Fruit fly (Drosophila melanogaster) whole organism, adult: Measurements from ENCODE around the gene Rtnl1.

Source experiments
- CG11617 ChIP-seq: fragments of 200-800 bp; sonication (Bioruptor generic); optimal IDR thresholded peaks from 2 replicates; lab custom pipeline; 2017; ENCODE audit warnings: mild to moderate bottlenecking, missing biosample characterization, missing genetic modification reagents, missing genetic modification characterization
- CG12768 ChIP-seq: fragments of 200-800 bp; sonication (Bioruptor generic); optimal IDR thresholded peaks from 2 replicates; lab custom pipeline; 2017; ENCODE audit warnings: missing biosample characterization, missing genetic modification characterization, mild to moderate bottlenecking, moderate library complexity, missing genetic modification reagents
- CG14711 ChIP-seq: fragments of 200-800 bp; sonication (Bioruptor generic); optimal IDR thresholded peaks from 2 replicates; lab custom pipeline; 2018; ENCODE audit warnings: missing biosample characterization, mild to moderate bottlenecking, missing genetic modification characterization, moderate library complexity
- CG1620 ChIP-seq: fragments of 200-800 bp; sonication (Bioruptor generic); optimal IDR thresholded peaks from 2 replicates; lab custom pipeline; 2016; ENCODE audit warnings: missing biosample characterization, missing genetic modification characterization
- CG33017 ChIP-seq: fragments of 200-800 bp; sonication (Bioruptor generic); optimal IDR thresholded peaks from 2 replicates; lab custom pipeline; 2018; ENCODE audit warnings: missing biosample characterization, mild to moderate bottlenecking, missing genetic modification characterization, moderate library complexity
- CG5204 ChIP-seq: fragments of 200-800 bp; sonication (Bioruptor generic); optimal IDR thresholded peaks from 2 replicates; lab custom pipeline; 2016; ENCODE audit warnings: missing biosample characterization, missing genetic modification characterization
- CG7045 ChIP-seq: fragments of 200-800 bp; sonication (Bioruptor generic); optimal IDR thresholded peaks from 2 replicates; lab custom pipeline; 2017; ENCODE audit warnings: missing biosample characterization, mild to moderate bottlenecking, missing genetic modification characterization
- CG7101 ChIP-seq: fragments of 200-800 bp; sonication (Bioruptor generic); optimal IDR thresholded peaks from 2 replicates; lab custom pipeline; 2018; ENCODE audit warnings: missing biosample characterization, mild to moderate bottlenecking, missing genetic modification characterization, moderate library complexity
- Clk ChIP-seq: fragments of 200-800 bp; sonication (Bioruptor generic); optimal IDR thresholded peaks from 2 replicates; lab custom pipeline; 2017; ENCODE audit warnings: missing biosample characterization, missing genetic modification characterization
- Crg-1 ChIP-seq: fragments of 200-800 bp; sonication (Bioruptor generic); optimal IDR thresholded peaks from 2 replicates; lab custom pipeline; 2016; ENCODE audit warnings: missing biosample characterization, missing genetic modification characterization
- Hr96 ChIP-seq: fragments of 200-800 bp; sonication (Bioruptor generic); optimal IDR thresholded peaks from 2 replicates; lab custom pipeline; 2016; ENCODE audit warnings: missing biosample characterization, missing genetic modification characterization
- Mnt ChIP-seq: fragments of 200-800 bp; sonication (Bioruptor generic); optimal IDR thresholded peaks from 2 replicates; lab custom pipeline; 2016; ENCODE audit warnings: missing biosample characterization, mild to moderate bottlenecking, missing genetic modification characterization
- bab1 ChIP-seq: fragments of 200-800 bp; sonication (Bioruptor generic); optimal IDR thresholded peaks from 3 replicates; lab custom pipeline; 2019; ENCODE audit warnings: missing biosample characterization, mild to moderate bottlenecking, missing genetic modification characterization, moderate library complexity
- cic ChIP-seq: fragments of 200-800 bp; sonication (Bioruptor generic); optimal IDR thresholded peaks from 2 replicates; lab custom pipeline; 2017; ENCODE audit warnings: missing biosample characterization, mild to moderate bottlenecking, missing genetic modification characterization, moderate library complexity
- cnc ChIP-seq, 2 experiments: fragments of >200 bp; optimal IDR thresholded peaks; 2 replicates each; lab custom pipeline; 2017
- kay ChIP-seq: fragments of 200-800 bp; sonication (Bioruptor generic); peaks from one replicate; lab custom pipeline; 2016; ENCODE audit warnings: missing biosample characterization, missing genetic modification characterization, borderline replicate concordance
- ovo ChIP-seq: fragments of 200-800 bp; sonication (Bioruptor generic); optimal IDR thresholded peaks from 2 replicates; lab custom pipeline; 2016; ENCODE audit warnings: missing biosample characterization, missing genetic modification characterization
- pad ChIP-seq: fragments of 200-800 bp; sonication (Bioruptor generic); optimal IDR thresholded peaks from 3 replicates; lab custom pipeline; 2017; ENCODE audit warnings: missing biosample characterization, missing genetic modification characterization, mild to moderate bottlenecking, moderate library complexity, missing genetic modification reagents
- tj ChIP-seq: fragments of 200-800 bp; sonication (Bioruptor generic); optimal IDR thresholded peaks from 3 replicates; lab custom pipeline; 2017; ENCODE audit warnings: missing biosample characterization, mild to moderate bottlenecking, missing genetic modification characterization, moderate library complexity
- toe ChIP-seq: fragments of 200-800 bp; sonication (Bioruptor generic); optimal IDR thresholded peaks from 2 replicates; lab custom pipeline; 2016; ENCODE audit warnings: missing biosample characterization, missing genetic modification characterization

Gene Rtnl1

DNA sequence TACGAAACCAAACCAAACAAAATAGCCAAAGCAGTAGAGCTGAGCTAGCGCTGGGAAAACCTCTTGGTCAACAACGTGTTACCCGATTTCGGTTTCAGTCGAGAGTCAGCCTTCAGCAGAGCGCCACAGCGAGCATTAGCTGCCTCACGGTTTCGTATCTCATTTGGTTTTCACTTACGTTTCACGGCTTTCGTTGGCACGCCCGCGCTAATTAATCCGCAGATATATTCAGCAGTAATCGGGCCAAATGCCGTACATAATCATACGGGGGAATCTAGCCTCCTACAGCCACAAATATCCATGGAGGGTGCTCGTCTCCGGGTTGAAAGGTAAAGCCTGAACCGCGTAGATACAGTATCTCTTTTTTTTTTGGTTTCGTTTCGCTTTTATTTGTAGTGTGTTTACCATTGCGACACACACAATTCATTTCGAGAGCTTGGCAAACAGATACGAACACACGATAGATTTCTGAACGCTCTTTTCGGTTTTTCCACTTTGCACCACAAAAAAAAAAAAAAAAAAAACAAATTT is 34.9 kb upstream of the Rtnl1 start, which contains the start of gene CG31650:
Gene CG31650, minus strand, starts transcription at position 352 of the 531 bp plus-strand sequence.
- TF ChIP-seq CG11617 (GFP tag; lab: Kevin White, UChicago) = no peak
- TF ChIP-seq CG7045 (GFP tag; lab: Kevin White, UChicago) = no peak
- no peak for TF ChIP-seq cnc (optimal IDR thresholded peaks at IDR 0.05; lab: Kevin White, UChicago)
- no peak for TF ChIP-seq bab1 (GFP tag; lab: Kevin White, UChicago)
- no peak for TF ChIP-seq CG12768 (GFP tag; lab: Kevin White, UChicago)
- no peak for TF ChIP-seq CG14711 (tag; lab: Kevin White, UChicago)
- TF ChIP-seq ovo (GFP tag; lab: Kevin White, UChicago) = no peak
- no peak for TF ChIP-seq CG33017
- no peak for TF ChIP-seq CG1620 (GFP tag; lab: Kevin White, UChicago)
- TF ChIP-seq tj (GFP tag; lab: Kevin White, UChicago) = no peak
- TF ChIP-seq Clk = no peak

DNA sequence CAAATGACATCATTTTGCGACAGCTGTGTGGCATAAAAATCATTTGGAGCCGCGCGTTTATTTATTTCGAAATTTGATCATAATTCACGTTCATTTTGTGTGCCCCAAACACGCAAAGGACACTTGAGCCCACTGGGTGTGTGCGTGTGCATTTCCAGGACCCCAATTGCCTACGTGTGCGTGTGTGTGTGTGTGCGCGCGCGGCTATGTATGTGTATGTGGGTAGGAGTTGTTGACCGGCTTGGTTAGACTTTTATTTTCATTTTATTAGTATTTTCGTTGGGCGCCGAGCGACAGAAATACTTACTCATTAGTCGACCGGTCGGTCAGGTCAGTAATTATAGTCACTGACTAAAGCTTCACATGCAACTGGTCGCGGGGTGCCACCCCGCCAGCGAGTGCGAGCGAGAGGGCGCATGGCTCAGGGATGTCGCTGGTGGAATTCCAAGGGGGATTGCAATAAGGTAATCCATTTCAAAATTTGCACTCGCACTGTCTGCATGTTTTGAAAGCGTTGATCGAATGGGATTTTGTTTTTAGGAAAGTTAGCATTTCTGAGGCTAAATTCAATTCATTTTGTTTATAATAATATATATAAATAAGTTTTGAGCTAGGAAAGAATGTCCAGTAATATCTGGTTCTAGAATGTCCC is 34.1 kb upstream of the Rtnl1 start:
- TF ChIP-seq CG7101 (peak; percentile 6), bab1 (GFP tag; lab: Kevin White, UChicago) (no peak), pad (GFP tag; lab: Kevin White, UChicago) (no peak), CG1620 (GFP tag; lab: Kevin White, UChicago) (no peak), Clk (no peak), cic (GFP tag; lab: Kevin White, UChicago) (no peak), CG33017 (no peak), kay (no peak), CG7045 (GFP tag; lab: Kevin White, UChicago) (peak; percentile 59), Crg-1 (no peak), cnc (optimal IDR thresholded peaks at IDR 0.05; lab: Kevin White, UChicago) (no peak), CG14711 (tag; lab: Kevin White, UChicago) (peak; percentile 22), CG11617 (GFP tag; lab: Kevin White, UChicago) (no peak), CG12768 (GFP tag; lab: Kevin White, UChicago) (peak; percentile 40), ovo (GFP tag; lab: Kevin White, UChicago) (no peak), Mnt (peak; percentile 12), CG5204 (peak; percentile 30), toe (GFP tag; lab: Kevin White, UChicago) (no peak), Hr96 (GFP tag; lab: Kevin White, UChicago) (no peak), tj (GFP tag; lab: Kevin White, UChicago) (no peak)

DNA sequence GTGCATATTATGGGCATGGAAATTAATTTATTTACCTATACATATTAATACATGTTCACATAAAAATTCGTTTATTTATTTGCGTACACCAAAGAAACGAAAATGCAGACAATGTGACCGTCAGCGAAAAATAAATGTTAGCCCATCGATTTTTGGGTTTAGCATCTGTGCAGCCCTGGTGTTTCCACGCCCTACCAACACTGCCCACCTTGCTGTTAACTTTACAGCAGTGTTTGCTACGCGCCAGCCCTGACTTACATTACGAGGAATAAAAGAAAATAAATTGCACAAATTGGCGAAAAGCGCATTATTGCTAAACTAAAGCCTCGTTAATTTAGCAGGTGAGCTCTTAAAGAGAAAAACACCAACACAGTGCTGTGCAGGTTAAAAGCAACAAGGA is 33.5 kb upstream of the Rtnl1 start, which contains the start of the genes CG33995, CG44000 and CG44001:
Gene CG33995, plus strand, starts transcription at position 228 of the 400 bp plus-strand sequence.
Gene CG44000, plus strand, starts transcription at position 228 of the 400 bp plus-strand sequence.
Gene CG44001, plus strand, starts transcription at position 228 of the 400 bp plus-strand sequence.
- TF ChIP-seq toe (GFP tag; lab: Kevin White, UChicago) (peak; percentile 62), cic (GFP tag; lab: Kevin White, UChicago) (peak; percentile 20), kay (no peak), pad (GFP tag; lab: Kevin White, UChicago) (peak; percentile 57), CG7101 (peak; percentile 70), CG12768 (GFP tag; lab: Kevin White, UChicago) (no peak), CG14711 (tag; lab: Kevin White, UChicago) (peak; percentile 48), Mnt (peak; percentile 75), cnc (optimal IDR thresholded peaks at IDR 0.05; lab: Kevin White, UChicago) (no peak), Clk (peak; percentile 53), CG11617 (GFP tag; lab: Kevin White, UChicago) (peak; percentile 22), bab1 (GFP tag; lab: Kevin White, UChicago) (peak; percentile 69), tj (GFP tag; lab: Kevin White, UChicago) (peak; percentile 94), ovo (GFP tag; lab: Kevin White, UChicago) (no peak), Crg-1 (peak; percentile 63), CG7045 (GFP tag; lab: Kevin White, UChicago) (no peak), CG1620 (GFP tag; lab: Kevin White, UChicago) (peak; percentile 81), Hr96 (GFP tag; lab: Kevin White, UChicago) (peak; percentile 69), CG5204 (no peak), CG33017 (no peak)

DNA sequence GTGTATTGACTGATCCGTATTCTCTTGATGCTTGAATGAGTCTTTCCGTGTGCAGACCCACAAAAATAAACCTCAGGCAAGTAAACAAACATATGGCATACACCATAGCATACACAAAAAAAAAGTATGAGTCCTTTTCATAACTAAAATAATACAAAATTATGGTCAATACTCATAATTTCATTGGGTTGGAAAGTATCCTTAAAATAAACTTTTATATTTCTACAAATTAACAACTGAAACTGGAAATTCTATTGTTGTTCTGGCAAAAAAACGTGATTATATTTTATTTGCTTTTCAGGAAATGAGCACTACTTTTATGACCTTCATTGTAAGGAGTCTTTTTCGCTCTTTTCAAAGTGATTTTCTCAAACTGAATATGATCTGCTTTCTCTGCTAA is 32.6 kb upstream of the Rtnl1 start:
- TF ChIP-seq ovo (GFP tag; lab: Kevin White, UChicago) (no peak), CG12768 (GFP tag; lab: Kevin White, UChicago) (no peak)

DNA sequence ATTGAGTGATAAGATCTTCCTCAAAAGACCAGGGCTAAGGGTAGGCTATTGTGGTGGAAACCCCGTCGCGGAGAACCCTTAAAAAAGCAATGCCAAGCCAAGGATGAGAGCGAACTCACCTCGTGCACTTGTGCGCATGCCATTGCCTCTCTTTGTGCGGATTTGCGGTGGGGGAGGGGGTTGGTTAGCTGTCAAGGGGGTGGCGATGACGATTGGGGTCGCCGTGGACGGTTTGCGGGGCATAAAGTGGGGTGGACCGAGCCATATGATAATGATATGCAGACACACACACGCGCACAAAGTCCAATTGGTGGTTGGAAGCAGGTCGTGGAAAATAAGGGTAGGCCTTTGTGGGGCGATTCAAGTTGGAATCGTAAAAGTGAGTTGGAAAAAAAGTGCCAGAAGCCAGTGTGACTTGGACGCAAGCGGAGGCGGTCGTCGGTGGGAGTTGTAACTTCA is 27.9 kb upstream of the Rtnl1 start, which contains the start of the genes CG14042 and SP555:
Gene CG14042, plus strand, starts transcription at position 308 of the 459 bp plus-strand sequence.
Gene SP555, plus strand, starts transcription at position 308 of the 459 bp plus-strand sequence.
- TF ChIP-seq bab1 (GFP tag; lab: Kevin White, UChicago) (no peak), pad (GFP tag; lab: Kevin White, UChicago) (peak; percentile 18)

DNA sequence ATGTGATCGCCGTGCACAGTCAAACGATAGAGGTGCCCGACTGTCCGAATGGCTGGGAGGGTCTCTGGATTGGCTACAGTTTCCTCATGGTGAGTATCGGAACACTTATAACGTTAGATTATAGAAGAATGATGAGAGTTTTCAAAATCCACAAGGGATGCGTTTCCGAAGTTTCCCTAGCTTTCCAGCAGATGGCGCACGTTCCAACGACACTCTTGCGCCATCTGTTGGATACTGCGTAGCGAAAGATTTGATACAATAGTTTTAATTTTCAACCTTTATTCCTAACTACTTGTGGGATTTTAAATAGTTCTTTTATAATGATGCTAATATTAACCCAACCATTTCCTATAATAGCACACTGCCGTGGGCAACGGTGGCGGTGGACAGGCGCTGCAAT is 26.6 kb upstream of the Rtnl1 start:
- TF ChIP-seq cnc (optimal IDR thresholded peaks at IDR 0.05; lab: Kevin White, UChicago) = no peak
- no peak for TF ChIP-seq CG12768 (GFP tag; lab: Kevin White, UChicago)
- TF ChIP-seq tj (GFP tag; lab: Kevin White, UChicago) = no peak
- no peak for TF ChIP-seq ovo (GFP tag; lab: Kevin White, UChicago)
- no peak for TF ChIP-seq CG11617 (GFP tag; lab: Kevin White, UChicago)
- no peak for TF ChIP-seq Clk
- TF ChIP-seq kay = no peak
- TF ChIP-seq pad (GFP tag; lab: Kevin White, UChicago) = no peak
- no peak for TF ChIP-seq CG7045 (GFP tag; lab: Kevin White, UChicago)
- TF ChIP-seq Hr96 (GFP tag; lab: Kevin White, UChicago) = no peak
- TF ChIP-seq Mnt = no peak
- no peak for TF ChIP-seq CG14711 (tag; lab: Kevin White, UChicago)
- TF ChIP-seq Crg-1 = no peak
- no peak for TF ChIP-seq cic (GFP tag; lab: Kevin White, UChicago)
- TF ChIP-seq CG1620 (GFP tag; lab: Kevin White, UChicago) = no peak
- no peak for TF ChIP-seq CG5204
- TF ChIP-seq CG7101 = no peak
- no peak for TF ChIP-seq toe (GFP tag; lab: Kevin White, UChicago)
- TF ChIP-seq bab1 (GFP tag; lab: Kevin White, UChicago) = no peak
